Fruit fly (Drosophila melanogaster) whole organism, larva: ENCODE measurements around the gene CG15725.

Source experiments
- noc ChIP-seq: fragments of 200-800 bp; sonication (Bioruptor generic); optimal IDR thresholded peaks from 3 replicates; lab custom pipeline; 2019; ENCODE audit warnings: missing biosample characterization, mild to moderate bottlenecking, missing genetic modification characterization, moderate library complexity

CG15725 gene

dm6 chrX:12719940-12720355 lies 14.3 kb downstream of the CG15725 start:
- no peak for TF ChIP-seq noc (tag; lab: Kevin White, UChicago)

DNA sequence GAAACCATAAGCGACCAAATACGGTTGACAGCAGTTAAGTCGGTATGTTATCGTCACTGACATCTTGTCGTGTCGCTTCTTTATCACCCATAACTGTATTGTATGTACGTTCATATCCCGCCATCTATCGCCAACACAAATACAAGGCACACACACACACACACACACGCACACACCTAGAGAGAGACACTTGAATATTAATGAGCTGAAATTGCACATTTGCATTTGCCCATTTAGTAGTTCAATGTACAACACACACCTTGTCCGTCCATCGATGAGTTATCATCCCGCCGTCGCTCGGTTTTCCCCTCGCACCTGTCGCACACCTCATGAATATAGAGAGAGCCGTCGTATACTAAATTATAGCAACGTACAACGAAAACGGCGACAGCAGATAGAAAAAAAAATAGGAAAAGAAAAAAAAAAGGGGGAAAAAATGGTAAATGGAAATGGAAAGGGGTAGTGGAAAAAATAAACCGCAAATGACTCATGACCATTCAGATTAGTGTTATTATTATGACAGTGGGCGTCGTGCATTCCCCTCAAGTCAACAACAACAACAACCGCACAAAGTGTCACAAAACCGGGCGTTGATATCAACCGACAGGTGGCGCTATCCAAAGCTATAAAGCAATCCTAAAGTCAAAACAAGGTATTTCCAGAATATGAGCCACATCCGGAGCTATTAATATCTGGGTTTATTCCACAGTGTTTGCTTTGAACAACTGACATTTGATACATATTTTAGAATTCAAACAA lies 15.6 kb downstream of the CG15725 start:
- peak; percentile 2 for TF ChIP-seq noc (tag; lab: Kevin White, UChicago)

dm6 chrX:12722009-12722408 lies 16.4 kb downstream of the CG15725 start:
- TF ChIP-seq noc (tag; lab: Kevin White, UChicago): no peak

- peak; percentile 63 for TF ChIP-seq noc (tag; lab: Kevin White, UChicago)
Observed at dm6 chrX:12723332-12723731, 17.7 kb downstream of the CG15725 start.

- no peak for TF ChIP-seq noc (tag; lab: Kevin White, UChicago)
Observed at dm6 chrX:12724287-12725186, 18.9 kb downstream of the CG15725 start.

dm6 chrX:12725187-12725919 lies 19.7 kb downstream of the CG15725 start:
- no peak for TF ChIP-seq noc (tag; lab: Kevin White, UChicago)

- no peak for TF ChIP-seq noc (tag; lab: Kevin White, UChicago)
Observed at dm6 chrX:12727642-12728228, 22.1 kb downstream of the CG15725 start.

DNA sequence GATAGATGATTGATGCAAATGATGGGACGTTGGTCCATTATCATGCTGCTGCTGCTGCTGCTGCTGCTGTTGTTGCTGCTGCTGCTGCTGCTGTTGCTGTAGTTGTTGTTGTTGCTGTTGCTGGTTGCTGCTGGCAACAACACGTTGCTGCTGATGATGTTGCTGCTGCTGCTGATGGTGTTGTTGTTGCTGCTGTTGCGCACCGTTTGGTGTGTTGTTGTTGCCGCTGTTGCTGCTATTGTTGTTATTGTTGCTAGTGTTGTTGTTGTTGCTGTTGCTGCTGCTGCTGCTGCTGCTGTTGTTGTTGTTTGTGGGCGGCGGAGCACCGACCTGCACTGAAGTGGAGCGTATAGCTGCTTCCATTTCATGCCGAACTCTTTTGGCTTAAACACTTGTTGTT lies 25.4 kb downstream of the CG15725 start:
- no peak for TF ChIP-seq noc (tag; lab: Kevin White, UChicago)

DNA sequence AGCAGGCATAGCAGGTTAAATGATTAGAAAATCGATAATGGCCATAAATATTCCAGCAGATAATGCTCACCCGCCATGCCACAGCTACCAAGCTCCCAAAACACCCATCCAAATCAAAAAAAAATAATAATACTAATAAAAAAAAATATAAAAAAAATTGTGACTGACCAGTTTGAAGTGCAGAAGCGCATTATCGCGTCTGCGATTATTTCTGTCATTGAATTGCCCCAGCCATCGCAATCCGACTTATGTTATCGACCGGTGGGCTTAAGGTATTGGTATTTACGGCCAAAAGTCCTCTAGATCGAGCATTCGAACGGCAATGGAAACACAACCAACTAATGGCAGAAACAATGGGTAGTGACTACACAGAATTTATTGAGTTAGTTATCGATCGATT lies 26.8 kb downstream of the CG15725 start:
- TF ChIP-seq noc (tag; lab: Kevin White, UChicago): no peak

- no peak for TF ChIP-seq noc (tag; lab: Kevin White, UChicago)
Observed at dm6 chrX:12733770-12734189, 28.1 kb downstream of the CG15725 start.

DNA sequence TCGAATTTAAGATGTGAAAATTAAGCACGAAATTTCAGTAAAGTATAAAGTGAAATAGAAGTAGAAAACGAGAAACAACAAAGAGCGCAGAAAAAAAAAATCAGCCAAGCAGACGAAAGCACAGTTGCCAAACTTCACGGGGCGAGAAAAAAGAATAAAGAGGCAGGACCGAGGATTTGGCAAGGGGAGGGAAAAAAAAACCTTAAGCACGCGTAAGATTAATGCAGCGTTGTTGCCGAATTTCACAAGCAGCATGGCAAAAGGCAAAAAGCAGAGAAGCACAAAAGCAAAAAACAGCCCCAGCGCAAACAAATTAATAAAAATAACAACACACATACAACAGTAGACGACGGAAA lies 28.7 kb downstream of the CG15725 start:
- TF ChIP-seq noc (tag; lab: Kevin White, UChicago): no peak

- peak; percentile 96 for TF ChIP-seq noc (tag; lab: Kevin White, UChicago)
Observed at dm6 chrX:12734710-12735462, 29.2 kb downstream of the CG15725 start.

DNA sequence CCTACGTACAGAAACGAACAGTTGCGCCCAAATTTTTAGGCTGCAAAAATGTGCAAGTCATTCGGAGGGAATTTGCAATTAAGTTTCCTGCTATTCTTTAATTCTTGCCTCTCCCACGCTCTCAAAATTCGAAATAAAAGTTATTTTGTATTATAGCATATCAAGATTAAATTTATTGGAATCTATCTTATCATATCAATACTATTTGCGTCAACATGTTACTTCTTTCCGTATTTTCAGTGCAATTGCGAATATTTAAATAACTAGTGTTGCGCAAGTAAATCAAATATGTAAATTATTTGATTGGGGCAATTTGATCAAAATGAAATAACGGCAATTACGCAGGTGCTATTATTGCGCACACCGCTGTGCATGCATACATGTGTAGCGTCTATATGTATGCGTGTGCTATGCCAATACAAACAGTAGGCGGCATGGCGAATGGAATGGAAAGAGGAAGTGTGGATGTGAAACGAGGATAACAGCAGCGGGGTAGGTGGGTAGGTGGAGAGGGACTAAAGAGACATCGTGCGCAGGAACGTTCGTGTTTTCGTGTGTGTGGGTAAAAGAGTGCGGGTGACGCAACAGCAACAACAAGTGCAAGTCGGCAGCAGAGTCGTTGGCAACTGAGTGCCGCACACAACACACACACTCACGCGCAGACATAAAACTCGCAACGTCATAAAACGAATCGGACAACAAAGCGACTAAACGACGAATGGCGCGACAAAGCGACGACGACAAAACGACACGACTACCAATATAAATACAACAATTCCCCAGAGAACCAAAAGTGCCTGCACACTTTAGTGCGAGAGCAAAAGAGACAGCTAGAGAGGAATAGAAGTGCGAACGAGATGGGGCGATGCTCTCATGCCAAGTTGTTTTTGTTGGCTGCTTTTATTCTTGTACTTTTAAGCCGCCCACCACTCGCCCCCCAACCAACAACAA lies 30.1 kb downstream of the CG15725 start:
- peak; percentile 97 for TF ChIP-seq noc (tag; lab: Kevin White, UChicago)
